Worm (Caenorhabditis elegans): Measurements from ENCODE around the gene mstr-2.

Gene mstr-2

ce11 chrIII:4487271-4487670, 18.4 kb downstream of the mstr-2 start:
- peak; percentile 47 for TF ChIP-seq nhr-47 (tag; optimal IDR thresholded peaks at IDR 0.05)
- no peak for TF ChIP-seq nhr-12 (tag; optimal IDR thresholded peaks at IDR 0.05)
- peak; percentile 74 for TF ChIP-seq dsc-1 (tag; optimal IDR thresholded peaks at IDR 0.05)
- no peak for TF ChIP-seq efl-3 (GFP tag; optimal IDR thresholded peaks at IDR 0.05)
- peak; percentile 8 for TF ChIP-seq swsn-7 (tag; optimal IDR thresholded peaks at IDR 0.05)
- TF ChIP-seq lin-15B (tag; optimal IDR thresholded peaks at IDR 0.05), result no peak
- peak; percentile 9 for TF ChIP-seq nhr-237 (tag; optimal IDR thresholded peaks at IDR 0.05)
- TF ChIP-seq lsy-2 (tag; optimal IDR thresholded peaks at IDR 0.05), result peak in 1 of 2 experiments; percentile 14
- TF ChIP-seq nhr-11 (tag; optimal IDR thresholded peaks at IDR 0.05), result peak; percentile 90
- peak; percentile 44 for TF ChIP-seq fkh-8 (tag; optimal IDR thresholded peaks at IDR 0.05)
- no peak for TF ChIP-seq sox-4 (tag; optimal IDR thresholded peaks at IDR 0.05)
- TF ChIP-seq nhr-71 (tag; optimal IDR thresholded peaks at IDR 0.05), result peak; percentile 39
- no peak for TF ChIP-seq alr-1 (tag; optimal IDR thresholded peaks at IDR 0.05; ENCODE audit: borderline replicate concordance)
- TF ChIP-seq pax-3 (tag; optimal IDR thresholded peaks at IDR 0.05), result no peak
- peak; percentile 53 for TF ChIP-seq lin-14 (GFP tag; optimal IDR thresholded peaks at IDR 0.05)
- TF ChIP-seq nhr-20 (tag; optimal IDR thresholded peaks at IDR 0.05), result no peak
- TF ChIP-seq nhr-85 (tag), result no peak
- TF ChIP-seq hlh-4 (tag; optimal IDR thresholded peaks at IDR 0.05), result no peak
- no peak for TF ChIP-seq nhr-77 (tag; optimal IDR thresholded peaks at IDR 0.05)
- no peak for TF ChIP-seq unc-62 (GFP tag; optimal IDR thresholded peaks at IDR 0.05)
- TF ChIP-seq lir-3 (tag; optimal IDR thresholded peaks at IDR 0.05; ENCODE audit: poor library complexity), result no peak
- TF ChIP-seq xbp-1 (tag; optimal IDR thresholded peaks at IDR 0.05), result no peak
- TF ChIP-seq lin-39 (tag; optimal IDR thresholded peaks at IDR 0.05), result no peak
- TF ChIP-seq nhr-28 (tag; optimal IDR thresholded peaks at IDR 0.05), result no peak
- TF ChIP-seq mep-1 (tag; optimal IDR thresholded peaks at IDR 0.05), result no peak
- no peak for TF ChIP-seq ceh-82 (tag; optimal IDR thresholded peaks at IDR 0.05)

- TF ChIP-seq irx-1 (tag; optimal IDR thresholded peaks at IDR 0.05) (no peak), lsy-2 (tag; optimal IDR thresholded peaks at IDR 0.05) (no peak), lin-15B (tag; optimal IDR thresholded peaks at IDR 0.05) (no peak), nhr-11 (tag; optimal IDR thresholded peaks at IDR 0.05) (no peak), egl-13 (tag; optimal IDR thresholded peaks at IDR 0.05) (no peak), C34B4.2 (tag; optimal IDR thresholded peaks at IDR 0.05) (no peak), ztf-11 (tag; optimal IDR thresholded peaks at IDR 0.05) (no peak), ets-5 (GFP tag; IDR thresholded peaks at IDR 0.05) (no peak), sup-37 (GFP tag; optimal IDR thresholded peaks at IDR 0.05) (no peak), C04F5.9 (tag; optimal IDR thresholded peaks at IDR 0.05) (no peak), mef-2 (tag; optimal IDR thresholded peaks at IDR 0.05) (no peak), dsc-1 (tag; optimal IDR thresholded peaks at IDR 0.05) (no peak), unc-130 (tag; optimal IDR thresholded peaks at IDR 0.05) (no peak), unc-86 (tag; optimal IDR thresholded peaks at IDR 0.05) (no peak)
Measured at ce11 chrIII:4488892-4489409, 20.0 kb downstream of the mstr-2 start, which contains the start of gene cpg-1. cpg-1 (plus strand) TSS chrIII:4489359.

DNA sequence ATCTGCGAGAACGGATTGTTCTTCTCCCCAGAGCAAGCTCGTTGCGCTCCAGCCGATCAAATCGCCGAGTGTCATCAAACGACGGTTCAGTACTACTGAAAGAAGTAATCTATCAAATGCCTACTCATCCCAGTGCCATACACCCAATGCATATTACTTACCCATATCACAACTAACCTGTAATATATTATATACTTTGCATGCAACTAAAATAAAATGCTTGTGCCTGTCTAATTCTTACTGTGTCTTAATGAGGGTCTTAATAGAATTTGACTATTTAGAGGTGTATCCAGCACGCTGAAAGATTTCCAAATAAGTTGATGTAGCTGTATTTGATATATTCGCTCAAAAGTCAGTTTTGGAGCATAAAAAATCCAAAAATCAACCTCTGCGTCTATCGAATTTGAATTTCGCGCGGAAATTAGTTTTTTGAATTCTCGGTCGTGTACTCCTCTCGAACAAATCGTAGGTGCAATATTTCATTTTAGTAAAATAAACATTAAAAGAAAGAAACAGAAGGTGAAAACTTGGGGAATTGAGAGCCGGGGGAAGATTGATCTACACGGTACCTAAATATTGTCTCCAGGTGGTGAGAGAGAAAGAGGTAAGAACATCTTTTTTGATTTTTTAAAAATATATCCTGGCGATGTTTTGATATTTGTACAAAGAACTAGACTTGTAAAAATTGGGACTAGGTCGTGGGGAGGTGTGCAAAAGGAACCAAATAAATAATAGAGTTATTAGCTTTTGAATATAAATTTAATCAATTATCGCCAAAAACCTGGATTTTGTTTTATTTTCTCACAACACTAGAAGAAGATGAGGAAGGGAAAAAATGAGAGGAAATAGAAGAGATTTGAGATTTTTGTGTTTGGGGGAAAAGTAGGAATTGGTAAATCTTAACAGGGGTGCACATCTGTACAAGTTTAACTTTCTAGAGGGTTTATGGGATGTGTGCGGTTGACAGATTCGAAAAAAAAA, 22.5 kb downstream of the mstr-2 start:
- TF ChIP-seq unc-98 (GFP tag; IDR thresholded peaks at IDR 0.05) (no peak), nhr-11 (tag; optimal IDR thresholded peaks at IDR 0.05) (no peak), ztf-4 (tag; optimal IDR thresholded peaks at IDR 0.05) (no peak), elt-2 (tag; optimal IDR thresholded peaks at IDR 0.05) (peak; percentile 16), snpc-4 (tag; optimal IDR thresholded peaks at IDR 0.05) (no peak), fkh-8 (tag; optimal IDR thresholded peaks at IDR 0.05) (peak; percentile 48), lsy-2 (tag; optimal IDR thresholded peaks at IDR 0.05) (peak in 1 of 2 experiments; percentile 22), dsc-1 (tag; optimal IDR thresholded peaks at IDR 0.05) (peak; percentile 16), efl-3 (GFP tag; optimal IDR thresholded peaks at IDR 0.05) (no peak), mef-2 (tag; optimal IDR thresholded peaks at IDR 0.05) (no peak), lin-14 (GFP tag; optimal IDR thresholded peaks at IDR 0.05) (peak; percentile 9), nhr-85 (tag) (peak; percentile 65), ama-1 (optimal IDR thresholded peaks at IDR 0.05) (peak; percentile 40), dpl-1 (GFP tag; optimal IDR thresholded peaks at IDR 0.05) (peak; percentile 6 to 68 (median 47)), nhr-90 (tag; optimal IDR thresholded peaks at IDR 0.05; ENCODE audit: poor library complexity) (peak; percentile 1), lin-35 (GFP tag; optimal IDR thresholded peaks at IDR 0.05) (peak; percentile 8 to 37), snu-23 (GFP tag; optimal IDR thresholded peaks at IDR 0.05) (peak; percentile 35), pax-3 (tag; optimal IDR thresholded peaks at IDR 0.05) (peak; percentile 21), aly-2 (tag; optimal IDR thresholded peaks at IDR 0.05) (peak; percentile 20), nhr-237 (tag; optimal IDR thresholded peaks at IDR 0.05) (no peak)

Measured in whole organism, L1 larva.